Worm (Caenorhabditis elegans) whole organism, L2 larva: Measurements from ENCODE around the gene srh-23.

Source experiments
- C34F6.9 ChIP-seq: fragments of 150-350 bp; optimal IDR thresholded peaks from 2 replicates; lab custom pipeline; 2014; ENCODE audit warnings: missing biosample characterization, missing genetic modification characterization
- F13H6.1 ChIP-seq: sonication (generic microtip); optimal IDR thresholded peaks from 2 replicates; lab custom pipeline; 2016; ENCODE audit warnings: missing genetic modification characterization, missing compliant biosample characterization
- R02D3.7 ChIP-seq: fragments of 150-350 bp; optimal IDR thresholded peaks from 2 replicates; lab custom pipeline; 2014; ENCODE audit warnings: missing biosample characterization, missing genetic modification characterization
- Y55F3AM.14 ChIP-seq: fragments of 200-800 bp; sonication (Bioruptor generic); optimal IDR thresholded peaks from 2 replicates; lab custom pipeline; 2018; ENCODE audit warnings: mild to moderate bottlenecking, missing genetic modification characterization, missing compliant biosample characterization
- ZK546.5 ChIP-seq: sonication (generic microtip); optimal IDR thresholded peaks from 2 replicates; lab custom pipeline; 2017; ENCODE audit warnings: missing biosample characterization, missing genetic modification characterization
- alr-1 ChIP-seq: fragments of 150-350 bp; optimal IDR thresholded peaks from 2 replicates; lab custom pipeline; 2014; ENCODE audit warnings: missing biosample characterization, missing genetic modification characterization
- aly-2 ChIP-seq: fragments of 150-350 bp; optimal IDR thresholded peaks from 2 replicates; lab custom pipeline; 2014; ENCODE audit warnings: missing biosample characterization, missing genetic modification characterization
- ama-1 ChIP-seq: fragments of 150-350 bp; optimal IDR thresholded peaks from 2 replicates; lab custom pipeline; 2018; ENCODE audit warnings: inconsistent platforms
- ceh-82 ChIP-seq: fragments of 150-350 bp; optimal IDR thresholded peaks from 2 replicates; lab custom pipeline; 2014; ENCODE audit warnings: missing biosample characterization, missing genetic modification characterization
- crh-2 ChIP-seq: sonication (generic microtip); optimal IDR thresholded peaks from 2 replicates; lab custom pipeline; 2017; ENCODE audit warnings: missing biosample characterization, missing genetic modification characterization
- dmd-4 ChIP-seq: sonication (generic microtip); optimal IDR thresholded peaks from 2 replicates; lab custom pipeline; 2017; ENCODE audit warnings: missing biosample characterization, missing genetic modification characterization
- egl-27 ChIP-seq: sonication (generic microtip); optimal IDR thresholded peaks from 3 replicates; lab custom pipeline; 2017; ENCODE audit warnings: missing biosample characterization, missing genetic modification reagents, missing genetic modification characterization
- fos-1 ChIP-seq: fragments of 150-350 bp; optimal IDR thresholded peaks from 2 replicates; lab custom pipeline; 2014; ENCODE audit warnings: missing biosample characterization, missing genetic modification characterization
- gmeb-1 ChIP-seq: fragments of 150-350 bp; optimal IDR thresholded peaks from 2 replicates; lab custom pipeline; 2014; ENCODE audit warnings: missing biosample characterization, missing genetic modification characterization
- lin-11 ChIP-seq: fragments of 150-350 bp; sonication (generic microtip); optimal IDR thresholded peaks from 2 replicates; lab custom pipeline; 2014; ENCODE audit warnings: missing biosample characterization, missing genetic modification characterization, inconsistent platforms, mixed read lengths
- lin-13 ChIP-seq: fragments of 150-350 bp; optimal IDR thresholded peaks from 2 replicates; lab custom pipeline; 2014; ENCODE audit warnings: missing biosample characterization, missing genetic modification reagents, missing genetic modification characterization
- lin-39 ChIP-seq: fragments of 150-350 bp; optimal IDR thresholded peaks from 2 replicates; lab custom pipeline; 2014; ENCODE audit warnings: missing biosample characterization, missing genetic modification reagents, missing genetic modification characterization
- lsy-2 ChIP-seq, 2 experiments: fragments of 150-350 bp in 1 of 2; sonication (generic microtip) in 1 of 2; optimal IDR thresholded peaks; 2 replicates each; lab custom pipeline; 2014 to 2017; ENCODE audit warnings: missing biosample characterization in 2 of 2, missing genetic modification characterization in 2 of 2
- mab-5 ChIP-seq: fragments of 150-350 bp; optimal IDR thresholded peaks from 2 replicates; lab custom pipeline; 2014; ENCODE audit warnings: missing biosample characterization, missing genetic modification characterization
- mbf-1 ChIP-seq: sonication (generic microtip); optimal IDR thresholded peaks from 2 replicates; lab custom pipeline; 2017; ENCODE audit warnings: missing biosample characterization, missing genetic modification characterization
- mdl-1 ChIP-seq, 2 experiments: fragments of 150-350 bp in 1 of 2; sonication (generic microtip) in 1 of 2; optimal IDR thresholded peaks; 2 replicates each; lab custom pipeline; 2017; ENCODE audit warnings: missing biosample characterization in 2 of 2, missing genetic modification characterization in 2 of 2
- nhr-11 ChIP-seq: fragments of 150-350 bp; optimal IDR thresholded peaks from 2 replicates; lab custom pipeline; 2014; ENCODE audit warnings: missing biosample characterization, missing genetic modification characterization
- nhr-12 ChIP-seq: fragments of 150-350 bp; optimal IDR thresholded peaks from 2 replicates; lab custom pipeline; 2014; ENCODE audit warnings: missing biosample characterization, missing genetic modification characterization
- nhr-129 ChIP-seq: fragments of 150-350 bp; optimal IDR thresholded peaks from 2 replicates; lab custom pipeline; 2014; ENCODE audit warnings: missing biosample characterization, missing genetic modification characterization
- nhr-23 ChIP-seq: fragments of 150-350 bp; optimal IDR thresholded peaks from 2 replicates; lab custom pipeline; 2014; ENCODE audit warnings: missing biosample characterization, missing genetic modification reagents, missing genetic modification characterization
- nhr-237 ChIP-seq: fragments of 150-350 bp; optimal IDR thresholded peaks from 2 replicates; lab custom pipeline; 2014; ENCODE audit warnings: missing biosample characterization, missing genetic modification characterization
- nhr-25 ChIP-seq: fragments of 150-350 bp; sonication (generic microtip); optimal IDR thresholded peaks from 3 replicates; lab custom pipeline; 2014; ENCODE audit warnings: missing biosample characterization, missing genetic modification characterization
- peb-1 ChIP-seq: fragments of 150-350 bp; optimal IDR thresholded peaks from 2 replicates; lab custom pipeline; 2014; ENCODE audit warnings: missing biosample characterization, missing genetic modification characterization
- sem-4 ChIP-seq: fragments of 150-350 bp; optimal IDR thresholded peaks from 2 replicates; lab custom pipeline; 2014; ENCODE audit warnings: missing biosample characterization, missing genetic modification reagents, missing genetic modification characterization
- skn-1 ChIP-seq: sonication (generic microtip); optimal IDR thresholded peaks from 2 replicates; lab custom pipeline; 2017; ENCODE audit warnings: missing biosample characterization, missing genetic modification characterization
- sma-3 ChIP-seq: sonication (generic microtip); optimal IDR thresholded peaks from 2 replicates; lab custom pipeline; 2016; ENCODE audit warnings: missing genetic modification reagents, missing genetic modification characterization, missing compliant biosample characterization
- sma-9 ChIP-seq, 2 experiments: fragments of 150-350 bp in 1 of 2; sonication (generic microtip) in 1 of 2; optimal IDR thresholded peaks; 2 replicates each; lab custom pipeline; 2014 to 2016; ENCODE audit warnings: missing genetic modification characterization in 2 of 2, mild to moderate bottlenecking in 1 of 2, missing biosample characterization in 1 of 2, missing compliant biosample characterization in 1 of 2, missing genetic modification reagents in 1 of 2, moderate library complexity in 1 of 2
- snpc-4 ChIP-seq: fragments of 150-350 bp; optimal IDR thresholded peaks from 2 replicates; lab custom pipeline; 2014; ENCODE audit warnings: missing biosample characterization, missing genetic modification characterization
- unc-39 ChIP-seq: fragments of 150-350 bp; optimal IDR thresholded peaks from 2 replicates; lab custom pipeline; 2014; ENCODE audit warnings: missing biosample characterization, missing genetic modification characterization
- unc-62 ChIP-seq: fragments of 150-350 bp; optimal IDR thresholded peaks from 2 replicates; lab custom pipeline; 2014; ENCODE audit warnings: missing biosample characterization, missing genetic modification reagents, missing genetic modification characterization
- zag-1 ChIP-seq: fragments of 150-350 bp; optimal IDR thresholded peaks from 2 replicates; lab custom pipeline; 2014; ENCODE audit warnings: missing biosample characterization, missing genetic modification characterization
- ztf-11 ChIP-seq: sonication (generic microtip); optimal IDR thresholded peaks from 2 replicates; lab custom pipeline; 2017; ENCODE audit warnings: missing biosample characterization, missing genetic modification characterization
- ztf-4 ChIP-seq: fragments of 150-350 bp; optimal IDR thresholded peaks from 2 replicates; lab custom pipeline; 2014; ENCODE audit warnings: missing biosample characterization, missing genetic modification characterization

srh-23 gene

DNA sequence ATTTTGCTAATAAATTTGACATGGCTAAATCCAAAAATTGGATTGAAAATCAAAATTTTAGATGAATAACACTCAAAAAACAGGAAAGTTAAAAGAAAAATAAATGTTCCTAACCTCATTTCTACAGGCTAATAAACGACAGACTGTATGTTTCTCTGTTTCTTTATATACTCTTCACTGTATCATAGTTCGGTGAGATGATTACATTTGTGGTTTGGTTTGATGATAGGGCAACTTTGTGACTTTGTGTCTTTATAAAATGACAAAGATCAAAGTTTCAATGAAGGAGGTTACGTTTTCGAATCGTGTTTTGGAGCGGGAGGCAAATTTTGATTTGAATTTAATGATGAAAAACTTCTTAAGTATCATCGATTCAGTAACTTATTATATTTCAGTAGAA is 31.4 kb upstream of the srh-23 start, which contains the start of gene ugt-12:
Gene ugt-12 (minus strand): TSS at position 153 of the 400 bp plus-strand sequence.
- TF ChIP-seq mab-5 (tag; lab: Kevin White, UChicago): no peak
- TF ChIP-seq mdl-1 (tag; optimal IDR thresholded peaks at IDR 0.05; lab: Kevin White, UChicago): no peak
- peak; percentile 7 for TF ChIP-seq gmeb-1
- TF ChIP-seq unc-39 (tag; lab: Kevin White, UChicago): no peak
- no peak for TF ChIP-seq nhr-11 (tag; lab: Kevin White, UChicago)
- TF ChIP-seq nhr-23 (tag; lab: Kevin White, UChicago): no peak
- TF ChIP-seq nhr-129 (tag; lab: Kevin White, UChicago): peak; percentile 8
- no peak for TF ChIP-seq mbf-1
- TF ChIP-seq sma-3 (GFP tag; lab: Kevin White, UChicago): peak; percentile 8
- TF ChIP-seq fos-1 (tag; lab: Kevin White, UChicago): peak; percentile 74
- peak; percentile 3 for TF ChIP-seq nhr-25 (tag; lab: Kevin White, UChicago)
- TF ChIP-seq sma-9 (GFP tag; optimal IDR thresholded peaks at IDR 0.05; lab: Kevin White, UChicago): peak; percentile 82
- no peak for TF ChIP-seq sma-9 (tag; optimal IDR thresholded peaks at IDR 0.05; lab: Kevin White, UChicago)
- no peak for TF ChIP-seq dmd-4 (tag; lab: Kevin White, UChicago)
- peak; percentile 38 for TF ChIP-seq crh-2 (tag; lab: Kevin White, UChicago)
- no peak for TF ChIP-seq lin-39 (tag; lab: Kevin White, UChicago)
- TF ChIP-seq aly-2: no peak
- no peak for TF ChIP-seq sem-4 (tag; lab: Kevin White, UChicago)
- no peak for TF ChIP-seq lsy-2 (tag; optimal IDR thresholded peaks at IDR 0.05; lab: Kevin White, UChicago)
- no peak for TF ChIP-seq zag-1
- TF ChIP-seq peb-1 (tag; lab: Kevin White, UChicago): no peak
- TF ChIP-seq C34F6.9 (tag; lab: Kevin White, UChicago): no peak
- TF ChIP-seq unc-62 (GFP tag; lab: Kevin White, UChicago): no peak

DNA sequence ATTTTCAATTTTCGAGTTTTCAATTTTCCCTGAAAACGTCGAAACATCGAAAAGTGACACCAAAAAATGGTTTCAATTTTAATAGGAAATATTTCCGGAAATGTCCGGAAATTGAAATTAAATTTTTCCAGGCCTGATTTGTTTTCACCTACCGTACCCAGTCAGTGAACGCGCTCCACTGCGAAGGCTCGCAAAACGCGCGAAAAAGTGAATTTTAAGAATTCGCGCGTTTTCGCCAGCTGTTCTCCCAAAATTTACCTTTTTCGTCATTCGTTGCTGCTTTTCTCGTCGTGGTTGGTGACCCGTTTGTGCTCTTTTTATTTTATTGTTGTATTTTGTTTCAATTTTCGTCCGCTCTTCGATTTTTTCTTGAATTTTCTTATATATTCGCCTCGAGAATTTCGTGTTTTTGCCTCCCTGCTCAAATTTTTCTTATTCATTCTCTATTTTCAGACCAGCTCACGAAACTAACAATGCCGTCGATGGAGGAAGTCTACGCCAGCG is 30.9 kb upstream of the srh-23 start, which contains the start of gene T19H12.2:
Gene T19H12.2 (plus strand): TSS at position 454 of the 504 bp plus-strand sequence.
- TF ChIP-seq lin-39 (tag; lab: Kevin White, UChicago): no peak
- no peak for TF ChIP-seq mdl-1 (tag; optimal IDR thresholded peaks at IDR 0.05; lab: Kevin White, UChicago)

DNA sequence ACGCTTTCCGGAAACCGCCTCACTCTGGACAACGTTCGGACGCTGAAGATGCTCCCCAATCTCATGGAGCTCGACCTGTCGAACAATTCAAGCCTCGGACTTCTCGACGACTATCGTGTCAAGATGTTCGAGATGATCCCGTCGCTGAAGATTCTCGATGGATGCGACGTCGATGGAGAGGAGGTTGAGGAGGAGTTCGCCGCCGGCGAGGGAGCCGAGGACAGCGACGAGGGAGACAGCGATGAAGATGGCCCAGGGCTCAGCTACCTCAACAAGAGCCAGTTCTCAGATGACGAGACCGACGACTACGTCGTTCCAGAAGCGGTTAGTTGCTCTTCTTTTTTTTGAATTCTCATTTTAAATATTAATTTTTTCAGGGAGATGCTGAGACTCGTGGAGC is 30.1 kb upstream of the srh-23 start:
- TF ChIP-seq lin-11 (no peak), Y55F3AM.14 (GFP tag; lab: Kevin White, UChicago) (no peak), alr-1 (tag; lab: Kevin White, UChicago) (no peak), snpc-4 (tag; lab: Kevin White, UChicago) (no peak), ztf-11 (tag; lab: Kevin White, UChicago) (no peak), sma-3 (GFP tag; lab: Kevin White, UChicago) (no peak), lsy-2 (tag; optimal IDR thresholded peaks at IDR 0.05; lab: Kevin White, UChicago) (no peak), skn-1 (no peak), lin-13 (GFP tag; lab: Kevin White, UChicago) (no peak), aly-2 (no peak), nhr-11 (tag; lab: Kevin White, UChicago) (no peak), zag-1 (no peak), nhr-25 (tag; lab: Kevin White, UChicago) (no peak), crh-2 (tag; lab: Kevin White, UChicago) (no peak), nhr-12 (tag; lab: Kevin White, UChicago) (no peak), dmd-4 (tag; lab: Kevin White, UChicago) (no peak), peb-1 (tag; lab: Kevin White, UChicago) (no peak), mab-5 (tag; lab: Kevin White, UChicago) (no peak), ZK546.5 (tag; lab: Kevin White, UChicago) (no peak)

DNA sequence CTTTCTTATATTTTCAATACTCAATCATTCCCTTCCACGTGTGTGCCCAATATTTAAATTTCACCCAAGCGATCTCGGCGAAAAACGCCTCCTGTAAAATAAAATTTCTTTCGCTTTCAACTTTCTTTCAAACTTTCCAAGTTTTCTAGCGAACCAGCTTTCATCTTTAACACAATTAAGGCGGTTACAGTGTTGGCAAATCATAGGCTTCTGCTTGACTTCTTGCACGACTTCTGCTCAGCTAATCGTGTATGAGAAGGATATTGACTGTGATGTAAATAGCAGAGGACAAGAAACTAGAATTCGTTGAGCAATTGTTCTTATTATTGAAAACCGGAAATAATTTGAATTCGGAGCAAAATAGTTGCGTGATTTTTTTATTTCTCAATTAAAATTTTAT is 29.6 kb upstream of the srh-23 start:
- no peak for TF ChIP-seq egl-27 (tag; lab: Kevin White, UChicago)
- TF ChIP-seq ama-1: no peak

DNA sequence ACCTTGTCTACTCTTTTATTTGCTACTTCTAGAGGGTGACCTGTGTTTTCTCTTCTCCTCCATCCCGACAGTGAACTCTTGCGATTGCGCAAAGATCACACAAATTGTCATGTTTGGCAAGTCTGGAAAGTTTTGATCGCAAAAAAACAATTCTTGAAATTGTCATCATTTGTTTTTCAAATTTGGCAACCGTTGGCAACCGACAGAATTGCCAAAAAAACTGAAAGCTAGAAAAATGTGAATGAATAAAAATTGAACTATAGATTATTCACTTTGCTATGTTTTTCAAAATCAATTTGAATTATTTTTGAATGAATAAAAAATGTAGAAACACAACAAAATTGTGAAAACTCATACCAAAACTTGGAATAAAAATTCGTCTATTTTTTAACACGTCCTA is 25.9 kb upstream of the srh-23 start, which contains the start of gene ugt-11:
Gene ugt-11 (minus strand): TSS at position 101 of the 400 bp plus-strand sequence.
- TF ChIP-seq C34F6.9 (tag; lab: Kevin White, UChicago) (no peak), ztf-4 (tag; lab: Kevin White, UChicago) (no peak), nhr-237 (tag; lab: Kevin White, UChicago) (no peak), unc-62 (GFP tag; lab: Kevin White, UChicago) (no peak), sma-9 (GFP tag; optimal IDR thresholded peaks at IDR 0.05; lab: Kevin White, UChicago) (no peak), sma-9 (tag; optimal IDR thresholded peaks at IDR 0.05; lab: Kevin White, UChicago) (no peak), ceh-82 (tag; lab: Kevin White, UChicago) (no peak), sem-4 (tag; lab: Kevin White, UChicago) (no peak), sma-3 (GFP tag; lab: Kevin White, UChicago) (no peak), skn-1 (no peak), R02D3.7 (tag; lab: Kevin White, UChicago) (no peak), F13H6.1 (tag; lab: Kevin White, UChicago) (no peak), aly-2 (no peak)
